Fruit fly (Drosophila melanogaster) whole organism, pupa: ENCODE measurements around the gene Qsox4.

Experiments used
- CG10348 ChIP-seq: fragments of 200-800 bp; sonication (Bioruptor generic); IDR thresholded peaks from 2 replicates; pipeline ENCODE4 v1.3.6; 2022; ENCODE audit warnings: missing biosample characterization, missing genetic modification characterization
- CG12605 ChIP-seq: fragments of 200-800 bp; sonication (Bioruptor generic); IDR thresholded peaks from 2 replicates; pipeline ENCODE4 v1.3.6; 2022; ENCODE audit warnings: missing biosample characterization, missing genetic modification characterization
- CG13204 ChIP-seq: fragments of 200-800 bp; sonication (Bioruptor generic); optimal IDR thresholded peaks from 2 replicates; lab custom pipeline; 2018; ENCODE audit warnings: missing biosample characterization, mild to moderate bottlenecking, missing genetic modification characterization, moderate library complexity
- CG14655 ChIP-seq: fragments of 200-800 bp; sonication (Bioruptor generic); optimal IDR thresholded peaks from 3 replicates; lab custom pipeline; 2017; ENCODE audit warnings: mild to moderate bottlenecking, missing biosample characterization, missing genetic modification reagents, missing genetic modification characterization
- CG15710 ChIP-seq: fragments of 200-800 bp; sonication (Bioruptor generic); optimal IDR thresholded peaks from 2 replicates; lab custom pipeline; 2018; ENCODE audit warnings: missing biosample characterization, mild to moderate bottlenecking, missing genetic modification characterization, moderate library complexity
- CG17806 ChIP-seq: fragments of 200-800 bp; sonication (Bioruptor generic); optimal IDR thresholded peaks from 2 replicates; lab custom pipeline; 2018; ENCODE audit warnings: missing biosample characterization, mild to moderate bottlenecking, missing genetic modification characterization, moderate library complexity
- CG32121 ChIP-seq: fragments of 200-800 bp; sonication (Bioruptor generic); IDR thresholded peaks from 2 replicates; pipeline ENCODE4 v1.3.6; 2022; ENCODE audit warnings: missing biosample characterization, missing genetic modification characterization
- CG34367 ChIP-seq: fragments of 200-800 bp; sonication (Bioruptor generic); optimal IDR thresholded peaks from 2 replicates; lab custom pipeline; 2018; ENCODE audit warnings: missing biosample characterization, mild to moderate bottlenecking, missing genetic modification characterization
- CG4496 ChIP-seq: fragments of 200-800 bp; sonication (Bioruptor generic); IDR thresholded peaks from 3 replicates; pipeline ENCODE4 v1.3.6; 2022; ENCODE audit warnings: missing biosample characterization, missing genetic modification characterization
- CG8159 ChIP-seq: fragments of 200-800 bp; sonication (Bioruptor generic); optimal IDR thresholded peaks from 3 replicates; lab custom pipeline; 2018; ENCODE audit warnings: missing biosample characterization, mild to moderate bottlenecking, missing genetic modification characterization, moderate library complexity
- CG8301 ChIP-seq: fragments of 200-800 bp; sonication (Bioruptor generic); optimal IDR thresholded peaks from 2 replicates; lab custom pipeline; 2018; ENCODE audit warnings: missing biosample characterization, mild to moderate bottlenecking, missing genetic modification characterization
- CG9948 ChIP-seq: fragments of 200-800 bp; sonication (Bioruptor generic); optimal IDR thresholded peaks from 2 replicates; lab custom pipeline; 2018; ENCODE audit warnings: missing biosample characterization, mild to moderate bottlenecking, missing genetic modification characterization, moderate library complexity
- D1 ChIP-seq: fragments of 200-800 bp; sonication (Bioruptor generic); optimal IDR thresholded peaks from 2 replicates; lab custom pipeline; 2018; ENCODE audit warnings: missing biosample characterization, mild to moderate bottlenecking, missing genetic modification characterization, moderate library complexity
- EcR ChIP-seq: fragments of 200-800 bp; sonication (Bioruptor generic); optimal IDR thresholded peaks from 3 replicates; lab custom pipeline; 2019; ENCODE audit warnings: missing biosample characterization, missing genetic modification characterization, mild to moderate bottlenecking, moderate library complexity, missing genetic modification reagents
- Ets98B ChIP-seq: fragments of 200-800 bp; sonication (Bioruptor generic); IDR thresholded peaks from 2 replicates; pipeline ENCODE4 v1.3.6; 2022; ENCODE audit warnings: missing biosample characterization, missing genetic modification characterization
- Pif1A ChIP-seq: fragments of 200-800 bp; sonication (Bioruptor generic); optimal IDR thresholded peaks from 3 replicates; lab custom pipeline; 2016; ENCODE audit warnings: missing biosample characterization, missing genetic modification characterization
- Pif1B ChIP-seq: fragments of 200-800 bp; sonication (Bioruptor generic); optimal IDR thresholded peaks from 3 replicates; lab custom pipeline; 2016; ENCODE audit warnings: missing biosample characterization, missing genetic modification characterization
- Snoo ChIP-seq: fragments of 200-800 bp; sonication (Bioruptor generic); optimal IDR thresholded peaks from 3 replicates; lab custom pipeline; 2017; ENCODE audit warnings: missing biosample characterization, mild to moderate bottlenecking, missing genetic modification characterization, inconsistent platforms
- fd96Ca ChIP-seq: fragments of 200-800 bp; sonication (Bioruptor generic); IDR thresholded peaks from 3 replicates; pipeline ENCODE4 v1.3.6; 2022; ENCODE audit warnings: missing biosample characterization, missing genetic modification characterization
- gl ChIP-seq: fragments of 200-800 bp; sonication (Bioruptor generic); optimal IDR thresholded peaks from 2 replicates; lab custom pipeline; 2018; ENCODE audit warnings: missing biosample characterization, mild to moderate bottlenecking, missing genetic modification characterization
- rn ChIP-seq: fragments of 200-800 bp; sonication (Bioruptor generic); IDR thresholded peaks from 2 replicates; pipeline ENCODE4 v1.3.6; 2022; ENCODE audit warnings: missing biosample characterization, missing genetic modification characterization

Gene Qsox4

DNA sequence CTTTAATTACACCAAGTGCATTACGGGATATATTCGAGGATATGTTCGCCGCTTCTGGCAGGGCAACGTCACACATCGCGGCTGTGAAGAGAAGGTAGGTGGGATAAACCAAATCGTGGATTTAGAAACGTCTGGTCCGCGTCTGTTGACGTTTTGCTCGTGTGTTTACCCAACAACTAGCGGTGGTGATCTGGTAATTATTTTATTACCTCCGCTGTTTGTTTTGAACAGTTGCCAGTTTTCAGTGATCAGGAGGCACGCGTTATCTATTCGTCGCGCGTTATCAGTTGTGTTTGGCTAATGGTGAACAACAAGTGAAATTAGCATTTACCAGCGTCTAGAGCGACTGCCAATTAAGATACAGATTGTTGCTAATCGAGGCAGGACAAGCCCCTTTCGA lies 26.5 kb downstream of the Qsox4 start:
- TF ChIP-seq CG12605 (GFP tag; lab: Robert Waterston, UW) (no peak), CG15710 (tag; lab: Kevin White, UChicago) (no peak), Snoo (tag; lab: Kevin White, UChicago) (no peak), Pif1A (GFP tag; lab: Kevin White, UChicago) (no peak), CG14655 (GFP tag; lab: Kevin White, UChicago) (no peak), gl (tag; lab: Kevin White, UChicago) (no peak), CG17806 (tag; lab: Kevin White, UChicago) (no peak), CG8159 (tag; lab: Kevin White, UChicago) (no peak), rn (GFP tag; lab: Robert Waterston, UW) (no peak), CG10348 (no peak), CG13204 (GFP tag; lab: Kevin White, UChicago) (no peak), CG32121 (GFP tag; lab: Robert Waterston, UW) (no peak), CG34367 (no peak), Pif1B (GFP tag; lab: Kevin White, UChicago) (no peak), fd96Ca (GFP tag; lab: Robert Waterston, UW) (no peak)

DNA sequence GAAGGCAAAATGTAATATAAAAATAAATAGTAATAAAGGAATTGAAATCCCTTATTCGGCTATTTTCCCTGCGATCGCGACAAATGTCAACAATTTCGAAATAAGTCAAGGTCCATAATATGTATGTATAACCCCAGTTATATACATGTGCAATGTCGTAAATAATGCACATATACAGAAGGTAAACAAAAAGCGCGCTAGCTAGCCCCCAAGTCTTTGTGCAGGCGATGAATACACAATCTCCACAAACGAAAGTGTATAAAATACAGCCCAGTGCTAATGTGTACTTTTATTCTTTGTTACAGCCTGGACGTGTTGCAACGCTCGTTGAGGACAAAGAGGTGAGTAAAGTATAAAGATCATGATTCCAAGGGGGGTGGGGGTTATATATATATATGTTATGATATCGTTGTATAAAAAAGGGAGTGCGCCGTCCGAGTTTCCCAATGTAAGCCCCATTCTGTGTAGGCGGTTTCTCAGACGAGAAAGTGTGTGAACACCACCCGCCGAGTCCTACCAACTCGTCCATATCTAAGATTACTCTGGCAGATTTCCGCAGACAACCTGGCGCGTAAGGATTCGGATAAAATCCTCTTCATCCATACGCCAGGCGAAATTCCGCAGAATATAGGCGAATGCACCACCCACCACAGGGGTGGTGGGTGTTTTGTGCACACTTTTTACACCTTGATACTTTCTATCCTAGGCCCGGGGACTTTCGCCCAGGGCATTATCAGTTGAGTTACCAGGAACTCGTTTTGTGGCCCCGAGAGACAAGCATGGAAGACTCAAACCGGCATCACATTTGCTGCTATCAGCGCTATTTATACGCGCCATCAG lies 27.3 kb downstream of the Qsox4 start:
- TF ChIP-seq EcR (GFP tag; lab: Kevin White, UChicago) (peak; percentile 54), CG10348 (no peak), CG8301 (tag; lab: Kevin White, UChicago) (peak; percentile 39), CG15710 (tag; lab: Kevin White, UChicago) (peak; percentile 6), D1 (no peak), Ets98B (GFP tag; lab: Robert Waterston, UW) (peak; percentile 61), CG17806 (tag; lab: Kevin White, UChicago) (no peak), Pif1B (GFP tag; lab: Kevin White, UChicago) (no peak), Pif1A (GFP tag; lab: Kevin White, UChicago) (no peak), CG8159 (tag; lab: Kevin White, UChicago) (peak; percentile 21), Snoo (tag; lab: Kevin White, UChicago) (peak; percentile 40), CG13204 (GFP tag; lab: Kevin White, UChicago) (peak; percentile 54), rn (GFP tag; lab: Robert Waterston, UW) (no peak), fd96Ca (GFP tag; lab: Robert Waterston, UW) (peak; percentile 51; the same call in 2 of the 3 replicates), CG32121 (GFP tag; lab: Robert Waterston, UW) (peak; percentile 57), CG9948 (tag; lab: Kevin White, UChicago) (no peak), CG12605 (GFP tag; lab: Robert Waterston, UW) (peak; percentile 62), CG14655 (GFP tag; lab: Kevin White, UChicago) (peak; percentile 45), CG34367 (no peak), gl (tag; lab: Kevin White, UChicago) (peak; percentile 38), CG4496 (GFP tag; lab: Robert Waterston, UW) (peak; percentile 84)

DNA sequence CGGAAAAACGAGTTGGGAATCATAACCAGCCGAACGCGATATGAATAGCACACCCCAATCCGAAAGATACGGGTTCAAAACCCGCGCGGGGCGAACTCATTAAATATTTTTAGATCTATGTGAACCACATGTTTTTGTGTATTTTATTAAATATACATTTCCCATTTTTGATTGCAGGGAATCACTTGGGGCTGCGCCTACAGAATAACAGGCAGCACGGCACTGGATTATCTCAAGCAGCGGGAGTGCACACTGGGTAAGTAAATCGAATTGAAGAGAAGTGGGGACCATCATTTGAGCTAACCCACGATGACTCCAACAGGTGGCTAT lies 27.9 kb downstream of the Qsox4 start:
- TF ChIP-seq EcR (GFP tag; lab: Kevin White, UChicago) (peak; percentile 18), CG8159 (tag; lab: Kevin White, UChicago) (no peak)

DNA sequence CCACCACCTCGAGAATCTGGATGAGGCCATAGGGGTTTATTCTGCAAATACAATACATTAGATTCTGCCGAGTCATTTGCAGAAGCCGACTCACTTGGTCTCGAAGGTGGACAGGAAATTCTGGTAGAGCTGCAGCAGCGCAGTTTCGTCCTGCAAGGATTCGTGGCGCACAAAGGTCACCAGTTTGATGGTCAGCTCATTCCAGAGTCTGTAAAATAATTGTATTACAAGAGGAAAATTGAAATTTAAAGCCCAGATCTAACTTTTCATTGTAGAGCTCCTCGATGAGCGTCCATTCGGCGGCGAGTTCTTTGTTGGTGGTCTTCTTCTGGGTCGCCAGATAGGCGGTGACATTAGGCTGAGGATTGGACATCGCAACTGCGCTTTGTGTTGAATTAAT lies 30.0 kb downstream of the Qsox4 start:
- no peak for TF ChIP-seq Snoo (tag; lab: Kevin White, UChicago)
- TF ChIP-seq Pif1A (GFP tag; lab: Kevin White, UChicago), result no peak
- no peak for TF ChIP-seq CG13204 (GFP tag; lab: Kevin White, UChicago)
- TF ChIP-seq CG14655 (GFP tag; lab: Kevin White, UChicago), result no peak
- no peak for TF ChIP-seq fd96Ca (GFP tag; lab: Robert Waterston, UW)
- TF ChIP-seq CG12605 (GFP tag; lab: Robert Waterston, UW), result no peak
- no peak for TF ChIP-seq EcR (GFP tag; lab: Kevin White, UChicago)
- no peak for TF ChIP-seq Ets98B (GFP tag; lab: Robert Waterston, UW)
- no peak for TF ChIP-seq CG8159 (tag; lab: Kevin White, UChicago)
- no peak for TF ChIP-seq D1
- no peak for TF ChIP-seq CG8301 (tag; lab: Kevin White, UChicago)
- no peak for TF ChIP-seq CG34367
- TF ChIP-seq CG32121 (GFP tag; lab: Robert Waterston, UW), result no peak
- no peak for TF ChIP-seq CG17806 (tag; lab: Kevin White, UChicago)
- TF ChIP-seq gl (tag; lab: Kevin White, UChicago), result no peak
- no peak for TF ChIP-seq rn (GFP tag; lab: Robert Waterston, UW)

DNA sequence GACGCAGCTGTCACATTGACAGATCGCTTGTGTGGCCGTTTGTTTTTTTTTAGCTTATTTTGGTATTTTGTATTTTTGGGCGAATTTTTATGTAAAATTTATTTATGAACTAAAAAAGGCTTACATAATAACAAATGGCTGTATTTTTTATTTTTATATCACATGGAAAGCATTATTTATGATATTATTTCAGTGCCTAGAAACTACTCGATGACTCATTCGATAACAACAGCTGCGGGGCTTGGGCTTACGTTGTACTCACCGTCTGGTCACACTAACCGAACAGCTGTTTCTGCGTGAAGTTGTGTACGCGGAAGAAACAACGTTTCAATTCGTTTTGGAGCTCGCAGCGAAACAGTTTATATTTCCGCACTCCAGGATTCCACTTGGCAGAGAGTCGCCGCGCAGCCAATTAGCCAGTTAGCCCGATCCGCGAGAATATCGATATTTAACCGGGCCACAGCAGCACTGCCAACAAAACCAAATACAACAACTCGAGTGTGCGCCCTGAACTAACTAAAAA lies 30.5 kb downstream of the Qsox4 start, which contains the start of the genes Hmgcr and Rpn9:
Gene Hmgcr (plus strand): TSS at position 335 of the 523 bp plus-strand sequence.
Gene Rpn9 (minus strand): TSS at position 473 of the 523 bp plus-strand sequence.
- TF ChIP-seq Ets98B (GFP tag; lab: Robert Waterston, UW), result peak; percentile 11; the same call in 1 of the 2 replicates
- no peak for TF ChIP-seq CG13204 (GFP tag; lab: Kevin White, UChicago)
